Fruit fly (Drosophila melanogaster): ENCODE measurements around the gene CG18675.

CG18675 gene

DNA sequence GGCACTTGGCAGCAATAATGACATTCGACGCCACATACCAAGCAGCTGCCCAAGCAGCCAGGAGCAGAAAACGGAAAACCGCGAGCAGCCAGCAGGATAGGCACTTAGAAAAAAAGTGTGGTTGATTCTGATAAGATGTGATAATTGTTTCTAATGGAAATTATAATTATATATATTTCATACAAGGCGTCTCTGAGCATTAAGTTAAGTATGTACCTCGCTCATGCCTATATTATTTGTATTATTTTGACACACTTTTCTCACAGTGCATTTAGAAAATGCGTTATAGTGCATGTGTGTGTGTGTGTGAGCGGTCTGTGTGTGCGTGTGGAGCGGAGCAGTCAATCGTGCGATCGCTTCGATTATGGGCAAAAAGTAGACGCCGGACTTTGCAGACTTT lies 15.3 kb upstream of the CG18675 start (continued):
- TF ChIP-seq CG6808 (GFP tag; optimal IDR thresholded peaks at IDR 0.05), result peak; percentile 79
- TF ChIP-seq CG6276 (GFP tag; optimal IDR thresholded peaks at IDR 0.05), result no peak
- 0 out of 3 replicates have a peak, but pooled peaks have one; percentile 34 for TF ChIP-seq CG8119 (GFP tag; IDR thresholded peaks at IDR 0.05)
- TF ChIP-seq CG7368 (GFP tag; optimal IDR thresholded peaks at IDR 0.05), result peak; percentile 45
- TF ChIP-seq eg (GFP tag; IDR thresholded peaks at IDR 0.05), result peak; percentile 40; the same call in 2 of the 3 replicates
- TF ChIP-seq CG31627 (GFP tag; optimal IDR thresholded peaks at IDR 0.05), result peak; percentile 28
- peak; percentile 36 for TF ChIP-seq net (GFP tag; optimal IDR thresholded peaks at IDR 0.05)
- TF ChIP-seq fkh (GFP tag; optimal IDR thresholded peaks at IDR 0.05), result no peak
- TF ChIP-seq CG11762 (GFP tag; optimal IDR thresholded peaks at IDR 0.05; ENCODE audit: insufficient read depth), result peak; percentile 44
- peak; percentile 68 for TF ChIP-seq CG1621 (tag; optimal IDR thresholded peaks at IDR 0.05)
- peak; percentile 46 for TF ChIP-seq pdm3 (GFP tag; optimal IDR thresholded peaks at IDR 0.05)
- peak; percentile 75 for TF ChIP-seq CG3032 (tag; optimal IDR thresholded peaks at IDR 0.05)
- peak; percentile 38 for TF ChIP-seq CG11902 (GFP tag; optimal IDR thresholded peaks at IDR 0.05)
- TF ChIP-seq Eip93F (GFP tag; optimal IDR thresholded peaks at IDR 0.05), result no peak
- peak; percentile 54 for TF ChIP-seq Hr39 (GFP tag; optimal IDR thresholded peaks at IDR 0.05)
- TF ChIP-seq ss (GFP tag; optimal IDR thresholded peaks at IDR 0.05), result peak; percentile 62 to 68
- no peak for TF ChIP-seq CG11294 (GFP tag; IDR thresholded peaks at IDR 0.05)
- TF ChIP-seq CG9139 (GFP tag; optimal IDR thresholded peaks at IDR 0.05), result peak; percentile 52
- TF ChIP-seq Sox14 (GFP tag; optimal IDR thresholded peaks at IDR 0.05), result peak; percentile 51
- TF ChIP-seq vri (GFP tag; optimal IDR thresholded peaks at IDR 0.05), result peak; percentile 36
- TF ChIP-seq dsx (GFP tag; optimal IDR thresholded peaks at IDR 0.05; ENCODE audit: poor library complexity, severe bottlenecking), result peak; percentile 63
- peak; percentile 63 for TF ChIP-seq cyc (GFP tag; optimal IDR thresholded peaks at IDR 0.05)
- no peak for TF ChIP-seq dac (GFP tag; optimal IDR thresholded peaks at IDR 0.05)

DNA sequence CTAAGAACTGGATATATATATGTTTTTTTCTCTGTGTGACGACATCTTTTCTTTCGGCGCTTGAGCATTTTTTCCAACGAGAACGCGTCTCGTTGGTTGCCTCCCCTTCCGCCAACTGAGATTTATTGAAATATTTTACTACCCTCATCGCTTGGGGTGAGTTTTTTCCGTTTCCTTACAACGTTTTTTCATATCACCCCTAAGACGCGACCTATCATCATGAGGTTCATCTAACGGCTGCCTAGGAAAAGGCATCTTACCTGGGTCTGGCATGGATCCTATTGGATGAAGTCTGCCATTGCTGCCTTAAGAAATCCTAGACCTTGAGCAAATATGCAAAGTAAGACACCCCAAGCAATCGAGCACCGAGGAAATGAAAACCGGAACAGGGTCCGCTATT lies 14.4 kb upstream of the CG18675 start:
- TF ChIP-seq CG10631 (GFP tag; optimal IDR thresholded peaks at IDR 0.05), result no peak
- TF ChIP-seq CG8632 (GFP tag; optimal IDR thresholded peaks at IDR 0.05), result no peak
- TF ChIP-seq dsx (GFP tag; optimal IDR thresholded peaks at IDR 0.05; ENCODE audit: poor library complexity, severe bottlenecking), result no peak
- no peak for TF ChIP-seq CG31627 (GFP tag; optimal IDR thresholded peaks at IDR 0.05)
- no peak for TF ChIP-seq CG3919 (GFP tag; optimal IDR thresholded peaks at IDR 0.05)

DNA sequence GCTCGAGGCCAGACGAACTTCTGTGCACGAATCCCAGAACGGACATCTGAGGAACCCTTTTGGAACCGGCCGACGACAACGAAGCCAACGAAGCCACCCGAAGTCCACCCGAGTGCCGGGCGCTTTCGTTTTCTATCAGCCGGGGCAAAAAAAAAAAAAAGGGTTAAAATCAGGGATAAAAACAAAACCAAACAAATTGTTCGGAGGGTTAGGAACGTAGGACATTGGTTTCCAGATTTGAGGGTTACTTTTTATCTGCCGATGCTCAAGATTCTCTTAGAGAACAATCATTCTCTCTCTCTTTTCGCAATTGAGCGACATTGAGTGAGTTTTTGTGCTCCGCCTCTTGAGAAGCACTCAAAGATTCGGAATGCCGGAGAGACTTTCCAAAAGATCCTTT lies 12.8 kb upstream of the CG18675 start, which contains the start of gene nab:
Gene nab (minus strand): TSS at position 7 of the 400 bp plus-strand sequence.
- TF ChIP-seq CG10631 (GFP tag; optimal IDR thresholded peaks at IDR 0.05), result no peak
- TF ChIP-seq Eip78C (GFP tag), result peak; percentile 21
- TF ChIP-seq eg (GFP tag; IDR thresholded peaks at IDR 0.05), result no peak
- no peak for TF ChIP-seq Sox14 (GFP tag; optimal IDR thresholded peaks at IDR 0.05)
- no peak for TF ChIP-seq fkh (GFP tag; optimal IDR thresholded peaks at IDR 0.05)
- TF ChIP-seq salr (GFP tag; optimal IDR thresholded peaks at IDR 0.05), result no peak
- TF ChIP-seq CG11294 (GFP tag; IDR thresholded peaks at IDR 0.05), result no peak
- no peak for TF ChIP-seq CG8632 (GFP tag; optimal IDR thresholded peaks at IDR 0.05)
- TF ChIP-seq Lpt (GFP tag; optimal IDR thresholded peaks at IDR 0.05), result no peak
- peak in 1 of 2 experiments; percentile 12 for TF ChIP-seq ss (GFP tag; optimal IDR thresholded peaks at IDR 0.05)
- no peak for TF ChIP-seq CG3919 (GFP tag; optimal IDR thresholded peaks at IDR 0.05)
- no peak for TF ChIP-seq cyc (GFP tag; optimal IDR thresholded peaks at IDR 0.05)
- peak; percentile 93 for TF ChIP-seq Blimp-1 (GFP tag; optimal IDR thresholded peaks at IDR 0.05)
- no peak for TF ChIP-seq CG15336 (GFP tag; IDR thresholded peaks at IDR 0.05)
- TF ChIP-seq achi (GFP tag; optimal IDR thresholded peaks at IDR 0.05), result no peak
- no peak for TF ChIP-seq CG16779 (tag; optimal IDR thresholded peaks at IDR 0.05)
- no peak for TF ChIP-seq fd59A (GFP tag; optimal IDR thresholded peaks at IDR 0.05)
- peak; percentile 1 for TF ChIP-seq Eip93F (GFP tag; optimal IDR thresholded peaks at IDR 0.05)
- TF ChIP-seq CG34406 (GFP tag; optimal IDR thresholded peaks at IDR 0.05), result no peak
- TF ChIP-seq Hr4 (GFP tag; optimal IDR thresholded peaks at IDR 0.05), result no peak
- TF ChIP-seq CG32006 (GFP tag; optimal IDR thresholded peaks at IDR 0.05), result no peak
- TF ChIP-seq CG7368 (GFP tag; optimal IDR thresholded peaks at IDR 0.05), result no peak
- no peak for TF ChIP-seq CG11902 (GFP tag; optimal IDR thresholded peaks at IDR 0.05)
- peak; percentile 48 for TF ChIP-seq CG6854 (GFP tag; optimal IDR thresholded peaks at IDR 0.05)
- no peak for TF ChIP-seq acj6 (GFP tag; optimal IDR thresholded peaks at IDR 0.05)
- no peak for TF ChIP-seq Hr38 (GFP tag; optimal IDR thresholded peaks at IDR 0.05)
- no peak for TF ChIP-seq CG6276 (GFP tag; optimal IDR thresholded peaks at IDR 0.05)
- TF ChIP-seq svp (GFP tag), result no peak
- no peak for TF ChIP-seq OdsH (GFP tag; optimal IDR thresholded peaks at IDR 0.05)
- TF ChIP-seq CG6808 (GFP tag; optimal IDR thresholded peaks at IDR 0.05), result no peak
- TF ChIP-seq lz (GFP tag; optimal IDR thresholded peaks at IDR 0.05), result no peak
